Worm (Caenorhabditis elegans) whole organism, early embryonic: ENCODE results near the gene E02C12.11.

Source experiments
- B0310.2 ChIP-seq: sonication (generic microtip); optimal IDR thresholded peaks from 2 replicates; lab custom pipeline; 2016; ENCODE audit warnings: mild to moderate bottlenecking, missing genetic modification characterization, missing compliant biosample characterization
- F13C5.2 ChIP-seq: sonication (generic microtip); optimal IDR thresholded peaks from 2 replicates; lab custom pipeline; 2017; ENCODE audit warnings: mild to moderate bottlenecking, missing genetic modification characterization, inconsistent platforms, missing compliant biosample characterization
- aly-1 ChIP-seq: sonication (generic microtip); optimal IDR thresholded peaks from 2 replicates; lab custom pipeline; 2016; ENCODE audit warnings: missing genetic modification characterization, missing compliant biosample characterization
- ama-1 ChIP-seq: fragments of 150-350 bp; optimal IDR thresholded peaks from 2 replicates; lab custom pipeline; 2014
- ceh-13 ChIP-seq: fragments of 200-800 bp; sonication (Bioruptor generic); optimal IDR thresholded peaks from 2 replicates; lab custom pipeline; 2018; ENCODE audit warnings: mild to moderate bottlenecking, missing genetic modification characterization, missing compliant biosample characterization
- ceh-36 ChIP-seq: sonication (generic microtip); optimal IDR thresholded peaks from 2 replicates; lab custom pipeline; 2016; ENCODE audit warnings: missing genetic modification characterization, inconsistent platforms, missing compliant biosample characterization
- ets-7 ChIP-seq: sonication (generic microtip); optimal IDR thresholded peaks from 2 replicates; lab custom pipeline; 2016; ENCODE audit warnings: missing genotype, missing genetic modification characterization, missing compliant biosample characterization
- flt-1 ChIP-seq: fragments of 200-800 bp; sonication (Bioruptor generic); IDR thresholded peaks from 2 replicates; pipeline ENCODE4 v1.3.6; 2022; ENCODE audit warnings: missing genetic modification characterization, missing compliant biosample characterization
- hmbx-1 ChIP-seq: sonication (generic microtip); optimal IDR thresholded peaks from 2 replicates; lab custom pipeline; 2016; ENCODE audit warnings: mild to moderate bottlenecking, missing genetic modification characterization, missing compliant biosample characterization
- hmg-4 ChIP-seq: fragments of 200-800 bp; sonication (Bioruptor generic); optimal IDR thresholded peaks from 2 replicates; lab custom pipeline; 2018; ENCODE audit warnings: mild to moderate bottlenecking, missing genetic modification characterization, missing compliant biosample characterization
- hnd-1 ChIP-seq: sonication (generic microtip); optimal IDR thresholded peaks from 2 replicates; lab custom pipeline; 2016; ENCODE audit warnings: missing genetic modification characterization, missing compliant biosample characterization
- pes-1 ChIP-seq: fragments of 200-800 bp; sonication (Bioruptor generic); IDR thresholded peaks from 2 replicates; pipeline ENCODE4 v1.3.6; 2022; ENCODE audit warnings: missing genetic modification reagents, missing genetic modification characterization, missing compliant biosample characterization
- scrt-1 ChIP-seq: fragments of 200-800 bp; sonication (Bioruptor generic); IDR thresholded peaks from 2 replicates; pipeline ENCODE4 v1.3.6; 2022; ENCODE audit warnings: missing genetic modification characterization, missing compliant biosample characterization
- sea-1 ChIP-seq: fragments of 200-800 bp; sonication (Bioruptor generic); conservative IDR thresholded peaks from 2 replicates; pipeline ENCODE4 v1.3.6; 2022; ENCODE audit warnings: missing genetic modification characterization, missing compliant biosample characterization
- tbx-11 ChIP-seq: fragments of 200-800 bp; sonication (Bioruptor generic); IDR thresholded peaks from 2 replicates; pipeline ENCODE4 v1.3.6; 2022; ENCODE audit warnings: missing genetic modification characterization, missing compliant biosample characterization
- tra-4 ChIP-seq: sonication (generic microtip); optimal IDR thresholded peaks from 2 replicates; lab custom pipeline; 2017; ENCODE audit warnings: missing genetic modification characterization, missing compliant biosample characterization

E02C12.11 gene

ce11 chrV:9334216-9334615 lies 45.5 kb downstream of the E02C12.11 start, which contains the start of gene ucp-4:
Gene ucp-4 (plus strand): TSS chrV:9334298.
- TF ChIP-seq B0310.2 (tag; lab: Kevin White, UChicago) (no peak), hnd-1 (tag; lab: Kevin White, UChicago) (no peak), pes-1 (GFP tag; lab: Robert Waterston, UW) (no peak), ceh-36 (tag; lab: Kevin White, UChicago) (no peak), tra-4 (tag; lab: Kevin White, UChicago) (no peak), hmbx-1 (tag; lab: Kevin White, UChicago) (no peak), flt-1 (GFP tag; lab: Robert Waterston, UW) (no peak), F13C5.2 (tag; lab: Kevin White, UChicago) (no peak), aly-1 (tag; lab: Kevin White, UChicago) (no peak), tbx-11 (no peak), scrt-1 (GFP tag; lab: Robert Waterston, UW) (no peak), ama-1 (lab: Kevin White, UChicago) (no peak), sea-1 (no peak), ets-7 (no peak)

- TF ChIP-seq tra-4 (tag; lab: Kevin White, UChicago), result no peak
- TF ChIP-seq B0310.2 (tag; lab: Kevin White, UChicago), result no peak
- no peak for TF ChIP-seq hmg-4 (GFP tag; lab: Kevin White, UChicago)
- no peak for TF ChIP-seq hnd-1 (tag; lab: Kevin White, UChicago)
- no peak for TF ChIP-seq ceh-13 (GFP tag; lab: Kevin White, UChicago)
- TF ChIP-seq tbx-11, result no peak
Measured at ce11 chrV:9333316-9334048, 46.2 kb downstream of the E02C12.11 start, which contains the start of gene acl-14. Gene acl-14 (minus strand): TSS chrV:9333631.

- TF ChIP-seq F13C5.2 (tag; lab: Kevin White, UChicago) (no peak), hmbx-1 (tag; lab: Kevin White, UChicago) (no peak), sea-1 (no peak), B0310.2 (tag; lab: Kevin White, UChicago) (no peak), ets-7 (no peak), hmg-4 (GFP tag; lab: Kevin White, UChicago) (no peak), aly-1 (tag; lab: Kevin White, UChicago) (no peak), hnd-1 (tag; lab: Kevin White, UChicago) (no peak), ceh-36 (tag; lab: Kevin White, UChicago) (no peak)
Measured at ce11 chrV:9332611-9333315, 46.9 kb downstream of the E02C12.11 start.
